Fruit fly (Drosophila melanogaster): ENCODE measurements around the gene CG8004.

The CG8004 gene

DNA sequence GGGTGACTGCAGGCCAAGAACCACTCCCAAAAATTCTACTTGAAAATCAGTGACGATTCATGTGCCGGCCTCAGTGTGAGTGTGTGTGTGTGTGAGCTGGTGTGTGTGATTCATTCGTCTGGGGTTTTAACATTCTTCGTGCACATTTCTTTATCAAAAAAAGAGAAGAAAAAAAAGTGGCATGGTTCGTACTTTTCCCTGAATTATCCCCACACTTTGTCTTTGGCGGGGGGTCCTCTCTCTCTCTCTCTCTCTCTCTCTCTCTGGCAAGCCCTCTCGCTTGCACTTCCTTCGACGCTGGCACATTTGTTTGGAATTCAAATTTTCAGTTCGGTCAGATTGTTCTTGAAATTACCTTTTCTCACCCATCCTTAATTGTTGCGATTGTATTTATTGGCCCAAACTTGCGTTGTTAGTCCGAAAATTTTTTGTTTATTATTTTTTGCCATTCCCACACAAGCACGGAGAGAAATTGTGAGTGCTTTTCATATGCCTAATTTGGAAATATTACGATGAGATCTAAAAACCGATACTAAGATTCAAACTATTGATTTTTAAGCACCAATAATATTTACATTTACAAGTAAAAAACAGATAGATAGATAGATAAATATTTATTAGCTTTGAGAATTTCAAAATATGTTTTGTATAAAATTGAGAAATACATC is 877 bp upstream of the CG8004 start (continued):
- TF ChIP-seq CG6808 (GFP tag; optimal IDR thresholded peaks at IDR 0.05) (no peak), vri (GFP tag; optimal IDR thresholded peaks at IDR 0.05) (peak; percentile 28), CG8632 (GFP tag; optimal IDR thresholded peaks at IDR 0.05) (no peak), dsx (GFP tag; optimal IDR thresholded peaks at IDR 0.05; ENCODE audit: poor library complexity, severe bottlenecking) (peak; percentile 82), CG7368 (GFP tag; optimal IDR thresholded peaks at IDR 0.05) (peak; percentile 17), Hr4 (GFP tag; optimal IDR thresholded peaks at IDR 0.05) (peak; percentile 60), CG10669 (GFP tag; optimal IDR thresholded peaks at IDR 0.05) (peak; percentile 11), Sox14 (GFP tag; optimal IDR thresholded peaks at IDR 0.05) (peak; percentile 33), CG3919 (GFP tag; optimal IDR thresholded peaks at IDR 0.05) (peak; percentile 20), Lpt (GFP tag; optimal IDR thresholded peaks at IDR 0.05) (peak; percentile 33), Hr39 (GFP tag; optimal IDR thresholded peaks at IDR 0.05) (peak; percentile 35), Ets96B (tag; optimal IDR thresholded peaks at IDR 0.05) (no peak), CG11762 (GFP tag; optimal IDR thresholded peaks at IDR 0.05; ENCODE audit: insufficient read depth) (no peak), topi (GFP tag; optimal IDR thresholded peaks at IDR 0.05) (peak; percentile 35), svp (GFP tag) (peak; percentile 38), CG34406 (GFP tag; optimal IDR thresholded peaks at IDR 0.05) (peak; percentile 32), lz (GFP tag; optimal IDR thresholded peaks at IDR 0.05) (peak; percentile 34), CG31627 (GFP tag; optimal IDR thresholded peaks at IDR 0.05) (peak; percentile 30), Eip93F (GFP tag; optimal IDR thresholded peaks at IDR 0.05) (no peak), CG8119 (GFP tag; IDR thresholded peaks at IDR 0.05) (no peak), salr (GFP tag; optimal IDR thresholded peaks at IDR 0.05) (peak in 1 of 2 experiments; percentile 27), ss (GFP tag; optimal IDR thresholded peaks at IDR 0.05) (peak; percentile 45 to 55), Blimp-1 (GFP tag; optimal IDR thresholded peaks at IDR 0.05) (peak; percentile 33), fd59A (GFP tag; optimal IDR thresholded peaks at IDR 0.05) (no peak), Ets21C (GFP tag; optimal IDR thresholded peaks at IDR 0.05) (no peak), CG10631 (GFP tag; optimal IDR thresholded peaks at IDR 0.05) (no peak), Eip78C (GFP tag) (peak; percentile 82), acj6 (GFP tag; optimal IDR thresholded peaks at IDR 0.05) (peak; percentile 8), CG16779 (tag; optimal IDR thresholded peaks at IDR 0.05) (peak; percentile 32), Sox15 (GFP tag; optimal IDR thresholded peaks at IDR 0.05) (no peak)

DNA sequence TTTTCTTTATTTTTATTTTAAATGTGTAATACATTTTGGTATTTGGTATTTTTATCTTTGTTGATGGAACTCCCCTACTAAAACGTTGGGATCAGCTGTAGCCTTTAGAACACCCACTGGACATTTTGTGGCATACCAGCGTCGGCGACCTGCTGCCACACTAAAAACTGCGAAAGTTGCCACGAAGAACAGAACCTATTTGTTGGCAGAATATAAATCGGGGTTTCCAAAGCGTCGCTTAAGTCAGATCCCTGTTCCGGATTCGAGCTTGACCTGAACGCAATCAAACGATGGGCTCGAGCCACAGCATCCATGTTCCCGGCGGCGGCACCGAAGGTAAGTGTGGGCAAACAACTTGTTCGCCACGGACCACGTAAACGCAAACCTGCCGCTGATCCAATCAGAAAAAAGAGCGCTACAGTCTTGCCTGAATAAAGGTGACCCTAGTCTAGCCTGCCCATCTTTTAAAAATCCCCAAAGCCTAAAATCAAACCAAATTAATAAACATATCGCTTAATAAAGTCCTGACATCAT is 3.5 kb downstream of the CG8004 start, which contains the start of gene Grasp65:
Grasp65 (plus strand) TSS at position 173 of the 534 bp plus-strand sequence.
- no peak for TF ChIP-seq CG16779 (tag; optimal IDR thresholded peaks at IDR 0.05)
- no peak for TF ChIP-seq CG6808 (GFP tag; optimal IDR thresholded peaks at IDR 0.05)
- TF ChIP-seq CG6276 (GFP tag; optimal IDR thresholded peaks at IDR 0.05): no peak
- TF ChIP-seq esn (GFP tag; optimal IDR thresholded peaks at IDR 0.05): no peak
- TF ChIP-seq Hr38 (GFP tag; optimal IDR thresholded peaks at IDR 0.05): no peak
- no peak for TF ChIP-seq Met (GFP tag; optimal IDR thresholded peaks at IDR 0.05)
- TF ChIP-seq Sox14 (GFP tag; optimal IDR thresholded peaks at IDR 0.05): no peak
- TF ChIP-seq ss (GFP tag; optimal IDR thresholded peaks at IDR 0.05): no peak
- TF ChIP-seq CG7368 (GFP tag; optimal IDR thresholded peaks at IDR 0.05): no peak
- TF ChIP-seq CG6854 (GFP tag; optimal IDR thresholded peaks at IDR 0.05): peak; percentile 52
- no peak for TF ChIP-seq eg (GFP tag; IDR thresholded peaks at IDR 0.05)
- no peak for TF ChIP-seq Ets21C (GFP tag; optimal IDR thresholded peaks at IDR 0.05)
- TF ChIP-seq CG11294 (GFP tag; IDR thresholded peaks at IDR 0.05): no peak
- TF ChIP-seq CG1621 (tag; optimal IDR thresholded peaks at IDR 0.05): no peak
- TF ChIP-seq Eip78C (GFP tag): peak; percentile 59
- TF ChIP-seq spab (GFP tag; optimal IDR thresholded peaks at IDR 0.05): no peak
- TF ChIP-seq CG6163 (GFP tag; IDR thresholded peaks at IDR 0.05): no peak
- no peak for TF ChIP-seq Ets96B (tag; optimal IDR thresholded peaks at IDR 0.05)
- no peak for TF ChIP-seq Hr39 (GFP tag; optimal IDR thresholded peaks at IDR 0.05)
- TF ChIP-seq CG34406 (GFP tag; optimal IDR thresholded peaks at IDR 0.05): no peak
- TF ChIP-seq CG10631 (GFP tag; optimal IDR thresholded peaks at IDR 0.05): no peak
- peak; percentile 28; the same call in 1 of the 2 replicates for TF ChIP-seq CG15336 (GFP tag; IDR thresholded peaks at IDR 0.05)
- no peak for TF ChIP-seq CG10669 (GFP tag; optimal IDR thresholded peaks at IDR 0.05)
- no peak for TF ChIP-seq fd85E (GFP tag; optimal IDR thresholded peaks at IDR 0.05)
- TF ChIP-seq dsx (GFP tag; optimal IDR thresholded peaks at IDR 0.05; ENCODE audit: poor library complexity, severe bottlenecking): peak; percentile 38
